Fruit fly (Drosophila melanogaster) whole organism, prepupa: ENCODE data around the gene alpha-Est9.

Experiments
- CG10631 ChIP-seq: fragments of 200-800 bp; sonication (Bioruptor generic); optimal IDR thresholded peaks from 2 replicates; lab custom pipeline; 2016; ENCODE audit warnings: missing biosample characterization, missing genetic modification characterization
- CG11294 ChIP-seq: fragments of 200-800 bp; sonication (Bioruptor generic); IDR thresholded peaks from 2 replicates; pipeline ENCODE4 v1.3.6; 2022; ENCODE audit warnings: missing biosample characterization, missing genetic modification characterization
- CG11762 ChIP-seq: fragments of 200-800 bp; sonication (Bioruptor generic); optimal IDR thresholded peaks from 3 replicates; lab custom pipeline; 2016; ENCODE audit warnings: missing biosample characterization, missing genetic modification characterization; ENCODE audit not compliant: insufficient read depth
- CG11902 ChIP-seq: fragments of 200-800 bp; sonication (Bioruptor generic); optimal IDR thresholded peaks from 3 replicates; lab custom pipeline; 2016; ENCODE audit warnings: missing biosample characterization, missing genetic modification characterization
- CG1621 ChIP-seq: fragments of 200-800 bp; sonication (Bioruptor generic); optimal IDR thresholded peaks from 3 replicates; lab custom pipeline; 2018; ENCODE audit warnings: missing biosample characterization, mild to moderate bottlenecking, missing genetic modification characterization
- CG16779 ChIP-seq: fragments of 200-800 bp; sonication (Bioruptor generic); optimal IDR thresholded peaks from 3 replicates; lab custom pipeline; 2017; ENCODE audit warnings: missing biosample characterization, mild to moderate bottlenecking, missing genetic modification characterization
- CG32006 ChIP-seq: fragments of 200-800 bp; sonication (Bioruptor generic); optimal IDR thresholded peaks from 3 replicates; lab custom pipeline; 2017; ENCODE audit warnings: missing biosample characterization, mild to moderate bottlenecking, missing genetic modification characterization
- CG6163 ChIP-seq: fragments of 200-800 bp; sonication (Bioruptor generic); IDR thresholded peaks from 3 replicates; pipeline ENCODE4 v1.3.6; 2022; ENCODE audit warnings: missing biosample characterization, missing genetic modification characterization
- CG6854 ChIP-seq: fragments of 200-800 bp; sonication (Bioruptor generic); optimal IDR thresholded peaks from 2 replicates; lab custom pipeline; 2017; ENCODE audit warnings: missing biosample characterization, mild to moderate bottlenecking, missing genetic modification characterization
- CG8119 ChIP-seq: fragments of 200-800 bp; sonication (Bioruptor generic); IDR thresholded peaks from 3 replicates; pipeline ENCODE4 v1.3.6; 2022; ENCODE audit warnings: missing biosample characterization, missing genetic modification characterization
- CG8319 ChIP-seq: fragments of 200-800 bp; sonication (Bioruptor generic); optimal IDR thresholded peaks from 3 replicates; lab custom pipeline; 2016; ENCODE audit warnings: missing biosample characterization, missing genetic modification characterization
- CG8632 ChIP-seq: fragments of 200-800 bp; sonication (Bioruptor generic); optimal IDR thresholded peaks from 3 replicates; lab custom pipeline; 2016; ENCODE audit warnings: missing biosample characterization, missing genetic modification characterization
- CG9139 ChIP-seq: fragments of 200-800 bp; sonication (Bioruptor generic); optimal IDR thresholded peaks from 3 replicates; lab custom pipeline; 2017; ENCODE audit warnings: missing biosample characterization, mild to moderate bottlenecking, missing genetic modification characterization
- Eip75B ChIP-seq: fragments of 200-800 bp; sonication (Bioruptor generic); optimal IDR thresholded peaks from 3 replicates; lab custom pipeline; 2016; ENCODE audit warnings: missing biosample characterization, missing genetic modification characterization
- Eip78C ChIP-seq: fragments of 200-800 bp; sonication (Bioruptor generic); peaks from one replicate; lab custom pipeline; 2016; ENCODE audit warnings: missing biosample characterization, missing genetic modification characterization
- Ets96B ChIP-seq: fragments of 200-800 bp; optimal IDR thresholded peaks from 2 replicates; lab custom pipeline; 2019; ENCODE audit warnings: missing biosample characterization, mild to moderate bottlenecking, missing genetic modification characterization, moderate library complexity
- Hr39 ChIP-seq: fragments of 200-800 bp; sonication (Bioruptor generic); optimal IDR thresholded peaks from 2 replicates; lab custom pipeline; 2016; ENCODE audit warnings: missing biosample characterization, missing genetic modification characterization
- Met ChIP-seq: fragments of 200-800 bp; sonication (Bioruptor generic); optimal IDR thresholded peaks from 3 replicates; lab custom pipeline; 2016; ENCODE audit warnings: missing biosample characterization, missing genetic modification characterization
- OdsH ChIP-seq: fragments of 200-800 bp; sonication (Bioruptor generic); optimal IDR thresholded peaks from 3 replicates; lab custom pipeline; 2016; ENCODE audit warnings: missing biosample characterization, missing genetic modification characterization
- Smox ChIP-seq: fragments of 200-800 bp; sonication (Bioruptor generic); optimal IDR thresholded peaks from 3 replicates; lab custom pipeline; 2016; ENCODE audit warnings: missing biosample characterization, missing genetic modification characterization
- Sox102F ChIP-seq: fragments of 200-800 bp; sonication (Bioruptor generic); optimal IDR thresholded peaks from 2 replicates; lab custom pipeline; 2016; ENCODE audit warnings: missing biosample characterization, mild to moderate bottlenecking, missing genetic modification characterization
- Sox15 ChIP-seq: fragments of 200-800 bp; sonication (Bioruptor generic); optimal IDR thresholded peaks from 3 replicates; lab custom pipeline; 2016; ENCODE audit warnings: missing biosample characterization, missing genetic modification characterization
- dac ChIP-seq: fragments of 200-800 bp; sonication (Bioruptor generic); optimal IDR thresholded peaks from 2 replicates; lab custom pipeline; 2017; ENCODE audit warnings: missing biosample characterization, mild to moderate bottlenecking, missing genetic modification characterization
- eg ChIP-seq: fragments of 200-800 bp; sonication (Bioruptor generic); IDR thresholded peaks from 3 replicates; pipeline ENCODE4 v1.3.6; 2022; ENCODE audit warnings: missing biosample characterization, missing genetic modification characterization
- fd59A ChIP-seq: fragments of 200-800 bp; sonication (Bioruptor generic); optimal IDR thresholded peaks from 2 replicates; lab custom pipeline; 2017; ENCODE audit warnings: missing biosample characterization, mild to moderate bottlenecking, missing genetic modification characterization, missing genetic modification reagents
- fd85E ChIP-seq: fragments of 200-800 bp; sonication (Bioruptor generic); optimal IDR thresholded peaks from 3 replicates; lab custom pipeline; 2016; ENCODE audit warnings: missing biosample characterization, missing genetic modification characterization
- fkh ChIP-seq: fragments of 200-800 bp; sonication (Bioruptor generic); optimal IDR thresholded peaks from 3 replicates; lab custom pipeline; 2017; ENCODE audit warnings: missing biosample characterization, mild to moderate bottlenecking, missing genetic modification characterization, moderate library complexity
- salr ChIP-seq, 2 experiments: fragments of 200-800 bp; sonication (Bioruptor generic); optimal IDR thresholded peaks; 3 replicates each; lab custom pipeline; 2016 to 2018; ENCODE audit warnings: missing biosample characterization in 2 of 2, missing genetic modification characterization in 2 of 2, mild to moderate bottlenecking in 1 of 2
- spab ChIP-seq: fragments of 200-800 bp; sonication (Bioruptor generic); optimal IDR thresholded peaks from 2 replicates; lab custom pipeline; 2017; ENCODE audit warnings: missing biosample characterization, mild to moderate bottlenecking, missing genetic modification characterization, missing genetic modification reagents
- ss ChIP-seq, 2 experiments: fragments of 200-800 bp; sonication (Bioruptor generic); optimal IDR thresholded peaks; 2 replicates in 1 of 2; 3 replicates in 1 of 2; lab custom pipeline; 2017 to 2018; ENCODE audit warnings: mild to moderate bottlenecking in 2 of 2, missing biosample characterization in 2 of 2, missing genetic modification characterization in 2 of 2, moderate library complexity in 1 of 2
- svp ChIP-seq: fragments of 200-800 bp; sonication (Bioruptor generic); peaks from one replicate; lab custom pipeline; 2016; ENCODE audit warnings: missing biosample characterization, missing genetic modification characterization
- vri ChIP-seq: fragments of 200-800 bp; sonication (Bioruptor generic); optimal IDR thresholded peaks from 3 replicates; lab custom pipeline; 2016; ENCODE audit warnings: missing biosample characterization, mild to moderate bottlenecking, missing genetic modification characterization

The alpha-Est9 gene

DNA sequence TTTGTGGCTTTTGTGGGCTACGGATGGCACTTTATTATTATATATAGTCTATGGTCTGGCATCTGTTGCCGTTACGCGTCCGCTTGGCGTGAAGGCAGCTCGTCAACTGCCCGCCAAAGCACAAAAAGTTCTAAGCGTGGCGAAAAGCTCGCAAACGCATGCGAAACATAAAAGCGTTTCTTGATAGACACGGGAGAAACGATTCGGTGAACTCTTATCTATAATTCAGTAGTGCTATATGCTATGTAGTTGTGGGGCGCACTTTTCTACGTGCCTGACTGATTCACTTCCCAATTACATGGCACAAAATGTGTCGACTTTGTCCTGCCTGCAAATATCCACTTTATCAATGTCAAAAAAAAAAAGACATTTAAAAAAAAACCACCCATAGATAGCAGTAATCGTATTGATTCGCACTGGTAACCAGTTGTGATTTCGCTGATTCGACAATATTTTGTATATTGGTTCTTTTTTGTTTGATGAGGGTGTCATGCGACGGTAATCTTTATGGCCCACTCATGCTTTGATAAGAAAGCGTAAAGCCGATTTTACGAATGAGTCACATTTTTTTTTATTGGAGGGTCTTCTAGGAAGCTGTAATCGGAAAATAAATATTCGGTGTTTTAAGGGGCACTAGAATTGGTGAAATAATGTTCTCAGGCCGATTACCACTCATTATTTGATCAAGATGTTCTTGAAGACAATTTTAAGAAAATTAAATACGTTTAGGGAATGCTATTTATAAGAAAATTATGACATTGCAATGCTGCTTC lies at the start of gene alpha-Est9:
Gene alpha-Est9, minus strand, starts transcription at position 110 of the 773 bp plus-strand sequence.
- peak; percentile 72 for TF ChIP-seq vri
- TF ChIP-seq fkh (GFP tag; lab: Kevin White, UChicago) = peak; percentile 28
- TF ChIP-seq CG8319 (GFP tag; lab: Kevin White, UChicago) = no peak
- TF ChIP-seq svp (GFP tag; lab: Kevin White, UChicago) = peak; percentile 84

- TF ChIP-seq spab (GFP tag; lab: Kevin White, UChicago) = no peak
- no peak for TF ChIP-seq Hr39
- no peak for TF ChIP-seq vri
- TF ChIP-seq CG11762 (GFP tag; lab: Kevin White, UChicago) = no peak
- no peak for TF ChIP-seq CG6854 (GFP tag; lab: Kevin White, UChicago)
- TF ChIP-seq CG9139 (GFP tag; lab: Kevin White, UChicago) = no peak
- TF ChIP-seq ss (GFP tag; optimal IDR thresholded peaks at IDR 0.05; lab: Kevin White, UChicago) = no peak
- TF ChIP-seq Met (GFP tag; lab: Kevin White, UChicago) = no peak
- TF ChIP-seq Sox102F (GFP tag; lab: Kevin White, UChicago) = no peak
- no peak for TF ChIP-seq fd59A (GFP tag; lab: Kevin White, UChicago)
- no peak for TF ChIP-seq CG11902 (GFP tag; lab: Kevin White, UChicago)
- TF ChIP-seq CG1621 = no peak
- no peak for TF ChIP-seq CG32006 (GFP tag; lab: Kevin White, UChicago)
These were observed 46.8 kb upstream of the alpha-Est9 start, which contains the start of gene CG45545 for dm6 chr3R:7551708-7552107. TSS of gene CG45545 (plus strand) at chr3R:7552008.

DNA sequence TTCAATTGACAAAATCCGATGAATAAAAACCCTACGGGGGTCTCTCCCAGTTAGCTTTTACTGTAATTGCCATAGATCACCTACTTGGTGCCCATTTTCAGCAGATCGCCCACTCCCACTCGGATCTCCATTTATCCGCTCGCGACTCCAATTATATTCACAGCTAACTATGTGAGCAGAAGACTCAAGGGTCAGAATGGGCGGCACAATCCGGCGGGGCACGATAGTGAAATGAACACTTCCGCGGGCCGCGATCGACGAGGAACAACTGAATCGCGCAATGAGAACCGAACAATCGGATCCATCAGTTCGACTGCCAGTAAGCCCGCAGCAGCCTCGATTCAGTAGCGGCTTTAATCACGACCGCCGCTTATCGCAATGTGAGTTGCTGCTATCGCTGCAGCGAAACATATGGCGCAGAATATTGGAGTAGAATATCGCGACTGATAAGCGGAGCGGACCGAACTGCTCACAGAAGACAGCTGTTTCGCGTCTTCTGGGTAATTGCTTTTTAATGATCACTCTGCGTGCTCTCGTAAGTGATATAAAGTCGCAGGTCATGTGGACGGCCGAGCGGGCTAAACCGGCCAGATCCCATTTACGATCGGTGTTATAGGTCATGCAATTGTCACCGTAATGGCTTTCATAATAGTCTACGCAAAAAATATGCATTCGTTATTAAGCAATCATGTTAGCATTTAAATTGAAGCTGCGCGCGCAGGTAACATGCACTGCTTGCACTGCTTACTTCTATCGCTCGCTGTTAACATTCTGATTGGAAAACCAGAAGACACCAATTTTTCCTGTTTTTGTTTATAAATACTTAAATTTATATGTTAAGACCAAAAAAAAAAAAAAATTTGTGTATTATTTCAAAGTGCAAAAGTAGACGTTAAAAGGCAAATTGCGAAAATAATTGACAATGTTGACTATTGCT lies 44.2 kb upstream of the alpha-Est9 start, which contains the start of gene alpha-Est1:
Gene alpha-Est1, minus strand, starts transcription at position 317 of the 937 bp plus-strand sequence.
- TF ChIP-seq eg (GFP tag; lab: Robert Waterston, UW) (peak; percentile 21; the same call in 1 of the 3 replicates), ss (GFP tag; optimal IDR thresholded peaks at IDR 0.05; lab: Kevin White, UChicago) (no peak), fd85E (GFP tag; lab: Kevin White, UChicago) (no peak), svp (GFP tag; lab: Kevin White, UChicago) (peak; percentile 97), CG11294 (no peak), Sox15 (GFP tag; lab: Kevin White, UChicago) (no peak), Eip78C (GFP tag; lab: Kevin White, UChicago) (no peak), Smox (GFP tag; lab: Kevin White, UChicago) (no peak), Hr39 (no peak), salr (GFP tag; optimal IDR thresholded peaks at IDR 0.05; lab: Kevin White, UChicago) (no peak), CG6854 (GFP tag; lab: Kevin White, UChicago) (no peak), CG8632 (GFP tag; lab: Kevin White, UChicago) (no peak), dac (GFP tag; lab: Kevin White, UChicago) (no peak), Eip75B (GFP tag; lab: Kevin White, UChicago) (no peak), vri (peak; percentile 48), CG16779 (tag; lab: Kevin White, UChicago) (peak; percentile 12), CG32006 (GFP tag; lab: Kevin White, UChicago) (no peak), Ets96B (tag; lab: Kevin White, UChicago) (no peak), CG6163 (GFP tag; lab: Robert Waterston, UW) (no peak), CG11902 (GFP tag; lab: Kevin White, UChicago) (no peak), OdsH (no peak), CG8119 (GFP tag; lab: Robert Waterston, UW) (no peak), fd59A (GFP tag; lab: Kevin White, UChicago) (no peak), CG10631 (no peak), CG11762 (GFP tag; lab: Kevin White, UChicago) (no peak)
